Fruit fly (Drosophila melanogaster) whole organism, embryonic: ENCODE results near the gene bi.

ENCODE experiments used
- B-H2 ChIP-seq: fragments of 200-800 bp; sonication (Bioruptor generic); optimal IDR thresholded peaks from 2 replicates; lab custom pipeline; 2018; ENCODE audit warnings: missing biosample characterization, mild to moderate bottlenecking, missing genetic modification characterization
- BEAF-32 ChIP-seq: fragments of 200-800 bp; sonication (Bioruptor generic); optimal IDR thresholded peaks from 3 replicates; lab custom pipeline; 2017; ENCODE audit warnings: missing biosample characterization, missing genetic modification characterization, mild to moderate bottlenecking, moderate library complexity, missing genetic modification reagents
- CG12155 ChIP-seq: fragments of 200-800 bp; sonication (Bioruptor generic); optimal IDR thresholded peaks from 3 replicates; lab custom pipeline; 2016; ENCODE audit warnings: missing biosample characterization, missing genetic modification characterization
- CG12219 ChIP-seq: fragments of 200-800 bp; sonication (Bioruptor generic); optimal IDR thresholded peaks from 3 replicates; lab custom pipeline; 2018; ENCODE audit warnings: missing biosample characterization, mild to moderate bottlenecking, missing genetic modification characterization
- CG13287 ChIP-seq: fragments of 200-800 bp; sonication (Bioruptor generic); IDR thresholded peaks from 2 replicates; pipeline ENCODE4 v1.3.6; 2022; ENCODE audit warnings: missing biosample characterization, missing genetic modification characterization; ENCODE audit not compliant: partially characterized antibody
- CG1603 ChIP-seq: fragments of 200-800 bp; sonication (Bioruptor generic); optimal IDR thresholded peaks from 2 replicates; lab custom pipeline; 2019; ENCODE audit warnings: missing biosample characterization, mild to moderate bottlenecking, missing genetic modification characterization, moderate library complexity
- CG16813 ChIP-seq: fragments of 200-800 bp; sonication (Bioruptor generic); IDR thresholded peaks from 3 replicates; pipeline ENCODE4 v1.3.6; 2022; ENCODE audit warnings: missing biosample characterization, missing genetic modification characterization; ENCODE audit not compliant: partially characterized antibody
- CG17186 ChIP-seq: fragments of 200-800 bp; sonication (Bioruptor generic); optimal IDR thresholded peaks from 3 replicates; lab custom pipeline; 2017; ENCODE audit warnings: missing biosample characterization, missing genetic modification reagents, missing genetic modification characterization
- CG17361 ChIP-seq: fragments of 200-800 bp; sonication (Bioruptor generic); IDR thresholded peaks from 3 replicates; pipeline ENCODE4 v1.3.6; 2022; ENCODE audit warnings: missing biosample characterization, missing genetic modification characterization
- CG17612 ChIP-seq: fragments of 200-800 bp; sonication (Bioruptor generic); IDR thresholded peaks from 2 replicates; pipeline ENCODE4 v1.3.6; 2022; ENCODE audit warnings: missing biosample characterization, missing genetic modification characterization
- CG18262 ChIP-seq: fragments of 200-800 bp; optimal IDR thresholded peaks from 3 replicates; lab custom pipeline; 2019; ENCODE audit warnings: missing biosample characterization, mild to moderate bottlenecking, missing genetic modification characterization, moderate library complexity
- CG2116 ChIP-seq: fragments of 200-800 bp; sonication (Bioruptor generic); optimal IDR thresholded peaks from 3 replicates; lab custom pipeline; 2018; ENCODE audit warnings: missing biosample characterization, mild to moderate bottlenecking, missing genetic modification characterization
- CG30403 ChIP-seq: fragments of 200-800 bp; sonication (Bioruptor generic); optimal IDR thresholded peaks from 3 replicates; lab custom pipeline; 2016; ENCODE audit warnings: missing biosample characterization, missing genetic modification characterization
- CG6791 ChIP-seq: fragments of 200-800 bp; sonication (Bioruptor generic); IDR thresholded peaks from 3 replicates; pipeline ENCODE4 v1.3.6; 2022; ENCODE audit warnings: missing biosample characterization, missing genetic modification characterization; ENCODE audit not compliant: partially characterized antibody
- CG6854 ChIP-seq: fragments of 200-800 bp; sonication (Bioruptor generic); optimal IDR thresholded peaks from 3 replicates; lab custom pipeline; 2017; ENCODE audit warnings: missing biosample characterization, mild to moderate bottlenecking, missing genetic modification characterization
- CG7928 ChIP-seq: fragments of 200-800 bp; sonication (Bioruptor generic); optimal IDR thresholded peaks from 2 replicates; lab custom pipeline; 2017; ENCODE audit warnings: missing biosample characterization, mild to moderate bottlenecking, missing genetic modification characterization
- CG8281 ChIP-seq: fragments of 200-800 bp; sonication (Bioruptor generic); optimal IDR thresholded peaks from 2 replicates; lab custom pipeline; 2018; ENCODE audit warnings: missing biosample characterization, mild to moderate bottlenecking, missing genetic modification characterization, moderate library complexity
- CG8290 ChIP-seq, 3 experiments: fragments of 200-800 bp; sonication (Bioruptor generic); optimal IDR thresholded peaks; 2 replicates each; lab custom pipeline; 2016 to 2019; ENCODE audit warnings: missing biosample characterization in 3 of 3, missing genetic modification characterization in 3 of 3, mild to moderate bottlenecking in 2 of 3, moderate library complexity in 1 of 3
- CoRest ChIP-seq: fragments of 200-800 bp; sonication (Bioruptor generic); optimal IDR thresholded peaks from 3 replicates; lab custom pipeline; 2018; ENCODE audit warnings: missing biosample characterization, mild to moderate bottlenecking, missing genetic modification characterization, moderate library complexity
- Dad ChIP-seq: fragments of 200-800 bp; sonication (Bioruptor generic); optimal IDR thresholded peaks from 3 replicates; lab custom pipeline; 2016; ENCODE audit warnings: missing biosample characterization, missing genetic modification characterization
- Doc3 ChIP-seq: fragments of 200-800 bp; sonication (Bioruptor generic); IDR thresholded peaks from 3 replicates; pipeline ENCODE4 v1.3.6; 2022; ENCODE audit warnings: missing biosample characterization, missing genetic modification characterization; ENCODE audit not compliant: partially characterized antibody
- Elba2 ChIP-seq: fragments of 200-800 bp; sonication (Bioruptor generic); optimal IDR thresholded peaks from 3 replicates; lab custom pipeline; 2016; ENCODE audit warnings: missing biosample characterization, missing genetic modification characterization
- HLH4C ChIP-seq: fragments of 200-800 bp; sonication (Bioruptor generic); IDR thresholded peaks from 3 replicates; pipeline ENCODE4 v1.3.6; 2022; ENCODE audit warnings: missing biosample characterization, missing genetic modification characterization; ENCODE audit not compliant: partially characterized antibody
- HLH54F ChIP-seq: fragments of 200-800 bp; sonication (Bioruptor generic); optimal IDR thresholded peaks from 3 replicates; lab custom pipeline; 2016; ENCODE audit warnings: missing biosample characterization, missing genetic modification characterization
- Lhr ChIP-seq: fragments of 200-800 bp; sonication (Bioruptor generic); optimal IDR thresholded peaks from 3 replicates; lab custom pipeline; 2017; ENCODE audit warnings: mild to moderate bottlenecking, missing biosample characterization, missing genetic modification reagents, missing genetic modification characterization
- Myb ChIP-seq: fragments of 200-800 bp; sonication (Bioruptor generic); optimal IDR thresholded peaks from 2 replicates; lab custom pipeline; 2016; ENCODE audit warnings: missing biosample characterization, missing genetic modification characterization
- Scr ChIP-seq: fragments of 200-800 bp; sonication (Bioruptor generic); IDR thresholded peaks from 2 replicates; pipeline ENCODE4 v1.3.6; 2022; ENCODE audit warnings: missing biosample characterization, missing genetic modification characterization; ENCODE audit not compliant: partially characterized antibody
- ab ChIP-seq: fragments of 200-800 bp; sonication (Bioruptor generic); optimal IDR thresholded peaks from 2 replicates; lab custom pipeline; 2016; ENCODE audit warnings: missing biosample characterization, missing genetic modification characterization
- bbx ChIP-seq: fragments of 200-800 bp; sonication (Bioruptor generic); IDR thresholded peaks from 2 replicates; pipeline ENCODE4 v1.3.6; 2022; ENCODE audit warnings: missing biosample characterization, missing genetic modification characterization; ENCODE audit not compliant: partially characterized antibody
- chinmo ChIP-seq: fragments of 200-800 bp; sonication (Bioruptor generic); IDR thresholded peaks from 4 replicates; pipeline ENCODE4 v1.3.6; 2022; ENCODE audit warnings: missing biosample characterization, missing genetic modification characterization; ENCODE audit not compliant: partially characterized antibody
- dpn ChIP-seq, 2 experiments: fragments of 200-800 bp; sonication (Bioruptor generic); optimal IDR thresholded peaks; 3 replicates each; lab custom pipeline; 2016; ENCODE audit warnings: missing biosample characterization in 2 of 2, missing genetic modification characterization in 2 of 2
- esg ChIP-seq: fragments of 200-800 bp; sonication (Bioruptor generic); conservative IDR thresholded peaks from 2 replicates; pipeline ENCODE4 v1.3.6; 2022; ENCODE audit warnings: missing biosample characterization, missing genetic modification characterization
- gro ChIP-seq: fragments of 200-800 bp; sonication (Bioruptor generic); optimal IDR thresholded peaks from 2 replicates; lab custom pipeline; 2016; ENCODE audit warnings: missing biosample characterization, missing genetic modification characterization
- hbn ChIP-seq: fragments of 200-800 bp; sonication (Bioruptor generic); IDR thresholded peaks from 2 replicates; pipeline ENCODE4 v1.3.6; 2022; ENCODE audit warnings: missing biosample characterization, missing genetic modification characterization; ENCODE audit not compliant: partially characterized antibody
- lilli ChIP-seq: fragments of 200-800 bp; sonication (Bioruptor generic); optimal IDR thresholded peaks from 3 replicates; lab custom pipeline; 2016; ENCODE audit warnings: missing biosample characterization, missing genetic modification characterization
- lmd ChIP-seq: fragments of 200-800 bp; sonication (Bioruptor generic); IDR thresholded peaks from 2 replicates; pipeline ENCODE4 v1.3.6; 2022; ENCODE audit warnings: missing biosample characterization, missing genetic modification characterization
- maf-S ChIP-seq: fragments of 200-800 bp; sonication (Bioruptor generic); optimal IDR thresholded peaks from 2 replicates; lab custom pipeline; 2016; ENCODE audit warnings: missing biosample characterization, missing genetic modification characterization
- nerfin-2 ChIP-seq: fragments of 200-800 bp; sonication (Bioruptor generic); IDR thresholded peaks from 2 replicates; pipeline ENCODE4 v1.3.6; 2022; ENCODE audit warnings: missing biosample characterization, missing genetic modification characterization; ENCODE audit not compliant: partially characterized antibody
- nmo ChIP-seq: fragments of 200-800 bp; sonication (Bioruptor generic); optimal IDR thresholded peaks from 2 replicates; lab custom pipeline; 2018; ENCODE audit warnings: missing biosample characterization, mild to moderate bottlenecking, missing genetic modification characterization, moderate library complexity
- phol ChIP-seq: fragments of 200-800 bp; sonication (Bioruptor generic); optimal IDR thresholded peaks from 3 replicates; lab custom pipeline; 2018; ENCODE audit warnings: missing biosample characterization, mild to moderate bottlenecking, missing genetic modification characterization, moderate library complexity
- pzg ChIP-seq: fragments of 200-800 bp; sonication (Bioruptor generic); optimal IDR thresholded peaks from 3 replicates; lab custom pipeline; 2018; ENCODE audit warnings: missing biosample characterization, mild to moderate bottlenecking, missing genetic modification characterization, moderate library complexity
- repo ChIP-seq: fragments of 200-800 bp; sonication (Bioruptor generic); optimal IDR thresholded peaks from 2 replicates; lab custom pipeline; 2016; ENCODE audit warnings: missing biosample characterization, missing genetic modification characterization
- sens ChIP-seq: fragments of 200-800 bp; sonication (Bioruptor generic); peaks from one replicate; lab custom pipeline; 2016; ENCODE audit warnings: missing biosample characterization, missing genetic modification characterization
- shn ChIP-seq: fragments of 200-800 bp; sonication (Bioruptor generic); optimal IDR thresholded peaks from 3 replicates; lab custom pipeline; 2016; ENCODE audit warnings: missing biosample characterization, missing genetic modification characterization
- slbo ChIP-seq: fragments of 200-800 bp; sonication (Bioruptor generic); IDR thresholded peaks from 2 replicates; pipeline ENCODE4 v1.3.6; 2022; ENCODE audit warnings: missing biosample characterization, missing genetic modification characterization
- stwl ChIP-seq: fragments of 200-800 bp; sonication (Bioruptor generic); optimal IDR thresholded peaks from 3 replicates; lab custom pipeline; 2018; ENCODE audit warnings: missing biosample characterization, mild to moderate bottlenecking, missing genetic modification characterization, moderate library complexity
- tin ChIP-seq: fragments of 200-800 bp; sonication (Bioruptor generic); optimal IDR thresholded peaks from 3 replicates; lab custom pipeline; 2016; ENCODE audit warnings: missing biosample characterization, missing genetic modification characterization
- unc-4 ChIP-seq: fragments of 200-800 bp; sonication (Bioruptor generic); IDR thresholded peaks from 2 replicates; pipeline ENCODE4 v1.3.6; 2022; ENCODE audit warnings: missing biosample characterization, missing genetic modification characterization; ENCODE audit not compliant: partially characterized antibody
- zen ChIP-seq: fragments of 200-800 bp; sonication (Bioruptor generic); optimal IDR thresholded peaks from 3 replicates; lab custom pipeline; 2018; ENCODE audit warnings: missing biosample characterization, mild to moderate bottlenecking, missing genetic modification characterization, moderate library complexity

bi gene

dm6 chrX:4366196-4366595, 46.5 kb upstream of the bi start, which contains the start of gene CG3626 (continued):
- TF ChIP-seq tin (GFP tag; lab: Kevin White, UChicago) (no peak), CG30403 (GFP tag; lab: Kevin White, UChicago) (peak; percentile 20), ab (no peak), chinmo (no peak), CG12155 (GFP tag; lab: Kevin White, UChicago) (peak; percentile 25), Elba2 (GFP tag; lab: Kevin White, UChicago) (peak; percentile 1), HLH54F (GFP tag; lab: Kevin White, UChicago) (peak; percentile 8), CG16813 (GFP tag; lab: Robert Waterston, UW) (peak; percentile 85), shn (GFP tag; lab: Kevin White, UChicago) (peak; percentile 14), nerfin-2 (GFP tag; lab: Robert Waterston, UW) (0 out of 2 replicates have a peak, but pooled peaks have one; percentile 54), CG1603 (tag; lab: Kevin White, UChicago) (peak; percentile 82), pzg (peak; percentile 92), HLH4C (peak; percentile 70), gro (GFP tag; lab: Kevin White, UChicago) (peak; percentile 47), CoRest (peak; percentile 51), CG7928 (peak; percentile 32), lilli (GFP tag; lab: Kevin White, UChicago) (peak; percentile 43), lmd (GFP tag; lab: Robert Waterston, UW) (no peak), CG2116 (GFP tag; lab: Kevin White, UChicago) (peak; percentile 36), CG12219 (no peak), unc-4 (GFP tag; lab: Robert Waterston, UW) (peak; percentile 83), Dad (GFP tag; lab: Kevin White, UChicago) (peak; percentile 12), BEAF-32 (GFP tag; lab: Kevin White, UChicago) (peak; percentile 92), maf-S (peak; percentile 45), B-H2 (peak; percentile 35), zen (peak; percentile 37), sens (GFP tag; lab: Kevin White, UChicago) (peak; percentile 41), phol (tag; lab: Kevin White, UChicago) (peak; percentile 49), CG13287 (GFP tag; lab: Robert Waterston, UW) (peak; percentile 94), nmo (peak; percentile 14), slbo (GFP tag; lab: Robert Waterston, UW) (peak; percentile 40; the same call in 1 of the 2 replicates), CG17612 (GFP tag; lab: Robert Waterston, UW) (no peak), CG8281 (tag; lab: Kevin White, UChicago) (no peak), hbn (GFP tag; lab: Robert Waterston, UW) (peak; percentile 77), Doc3 (GFP tag; lab: Robert Waterston, UW) (peak; percentile 71; the same call in 2 of the 3 replicates), stwl (peak; percentile 99), Myb (GFP tag; lab: Kevin White, UChicago) (peak; percentile 41), CG6791 (GFP tag; lab: Robert Waterston, UW) (peak; percentile 87), CG18262 (no peak), CG6854 (GFP tag; lab: Kevin White, UChicago) (no peak), CG8290 (GFP tag; optimal IDR thresholded peaks at IDR 0.05; lab: Kevin White, UChicago) (peak; percentile 76), CG8290 (tag; optimal IDR thresholded peaks at IDR 0.05; lab: Kevin White, UChicago) (peak; percentile 40 to 90), CG17186 (GFP tag; lab: Kevin White, UChicago) (peak; percentile 21), Scr (peak; percentile 80), bbx (GFP tag; lab: Robert Waterston, UW) (peak; percentile 84), esg (no peak), repo (GFP tag; lab: Kevin White, UChicago) (peak; percentile 4), dpn (GFP tag; optimal IDR thresholded peaks at IDR 0.05; lab: Kevin White, UChicago) (peak; percentile 31 to 34), Lhr (peak; percentile 95), CG17361 (GFP tag; lab: Robert Waterston, UW) (no peak)
